Worm (Caenorhabditis elegans) whole organism, L4 larva: ENCODE measurements around the gene mtch-1.

Source experiments
- D1046.2 ChIP-seq: fragments of 200-800 bp; sonication (Bioruptor generic); IDR thresholded peaks from 2 replicates; pipeline ENCODE4 v1.3.6; 2022; ENCODE audit warnings: missing genetic modification characterization, missing compliant biosample characterization
- F26F4.8 ChIP-seq: fragments of 200-800 bp; sonication (Bioruptor generic); conservative IDR thresholded peaks from 2 replicates; pipeline ENCODE4 v1.3.6; 2022; ENCODE audit warnings: missing genetic modification characterization, missing compliant biosample characterization
- T20F7.1 ChIP-seq: fragments of 200-800 bp; sonication (Bioruptor generic); optimal IDR thresholded peaks from 2 replicates; lab custom pipeline; 2018; ENCODE audit warnings: mild to moderate bottlenecking, missing genetic modification characterization, missing compliant biosample characterization
- Y75B8A.6 ChIP-seq: fragments of 200-800 bp; sonication (Bioruptor generic); IDR thresholded peaks from 2 replicates; pipeline ENCODE4 v1.3.6; 2022; ENCODE audit warnings: missing genetic modification reagents, missing genetic modification characterization, missing compliant biosample characterization
- ZK546.5 ChIP-seq, 2 experiments: sonication (generic microtip); optimal IDR thresholded peaks; 2 replicates each; lab custom pipeline; 2017; ENCODE audit warnings: missing biosample characterization in 2 of 2, missing genetic modification characterization in 2 of 2
- aha-1 ChIP-seq: fragments of 150-350 bp; peaks from one replicate; lab custom pipeline; 2014; ENCODE audit warnings: missing biosample characterization, missing genetic modification characterization
- ama-1 ChIP-seq: fragments of 150-350 bp; optimal IDR thresholded peaks from 2 replicates; lab custom pipeline; 2014; ENCODE audit warnings: inconsistent platforms, mixed read lengths
- arid-1 ChIP-seq: fragments of 200-800 bp; sonication (Bioruptor generic); conservative IDR thresholded peaks from 2 replicates; pipeline ENCODE4 v1.3.6; 2022; ENCODE audit warnings: missing genetic modification reagents, missing genetic modification characterization, missing compliant biosample characterization
- ceh-28 ChIP-seq: fragments of 150-350 bp; optimal IDR thresholded peaks from 2 replicates; lab custom pipeline; 2014; ENCODE audit warnings: missing biosample characterization, missing genetic modification reagents, missing genetic modification characterization
- ceh-32 ChIP-seq: sonication (generic microtip); optimal IDR thresholded peaks from 2 replicates; lab custom pipeline; 2016; ENCODE audit warnings: mild to moderate bottlenecking, missing genetic modification characterization, missing compliant biosample characterization; ENCODE audit not compliant: poor library complexity
- ceh-82 ChIP-seq: sonication (generic microtip); optimal IDR thresholded peaks from 2 replicates; lab custom pipeline; 2017; ENCODE audit warnings: missing biosample characterization, missing genetic modification characterization
- ctbp-1 ChIP-seq: fragments of 200-800 bp; sonication (Bioruptor generic); IDR thresholded peaks from 2 replicates; pipeline ENCODE4 v1.3.6; 2022; ENCODE audit warnings: missing genetic modification reagents, missing genetic modification characterization, missing compliant biosample characterization
- daf-16 ChIP-seq, 3 experiments: sonication (generic microtip); optimal IDR thresholded peaks; 2 replicates each; lab custom pipeline; 2016 to 2017; ENCODE audit warnings: missing genetic modification characterization in 3 of 3, missing genetic modification reagents in 3 of 3, mild to moderate bottlenecking in 2 of 3, missing compliant biosample characterization in 2 of 3, missing biosample characterization in 1 of 3, moderate library complexity in 1 of 3
- dmd-6 ChIP-seq: fragments of 200-800 bp; sonication (Bioruptor generic); IDR thresholded peaks from 2 replicates; pipeline ENCODE4 v1.3.6; 2022; ENCODE audit warnings: missing genetic modification reagents, missing genetic modification characterization, missing compliant biosample characterization
- dpl-1 ChIP-seq: fragments of 150-350 bp; optimal IDR thresholded peaks from 2 replicates; lab custom pipeline; 2014; ENCODE audit warnings: missing biosample characterization, missing genetic modification reagents, missing genetic modification characterization
- dve-1 ChIP-seq: sonication (generic microtip); optimal IDR thresholded peaks from 2 replicates; lab custom pipeline; 2017; ENCODE audit warnings: antibody characterized with exemption, mild to moderate bottlenecking, missing genetic modification characterization, missing compliant biosample characterization; ENCODE audit not compliant: insufficient read depth
- fkh-10 ChIP-seq: fragments of 150-350 bp; optimal IDR thresholded peaks from 2 replicates; lab custom pipeline; 2014; ENCODE audit warnings: missing biosample characterization, missing genetic modification reagents, missing genetic modification characterization
- hlh-11 ChIP-seq: fragments of 200-800 bp; sonication (Bioruptor generic); optimal IDR thresholded peaks from 2 replicates; lab custom pipeline; 2018; ENCODE audit warnings: mild to moderate bottlenecking, missing genetic modification characterization, missing compliant biosample characterization
- hlh-30 ChIP-seq: sonication (generic microtip); optimal IDR thresholded peaks from 2 replicates; lab custom pipeline; 2017; ENCODE audit warnings: antibody characterized with exemption, mild to moderate bottlenecking, missing genetic modification characterization, missing compliant biosample characterization; ENCODE audit not compliant: insufficient read depth
- hmg-1.1 ChIP-seq: fragments of 200-800 bp; sonication (Bioruptor generic); IDR thresholded peaks from 2 replicates; pipeline ENCODE4 v1.3.6; 2022; ENCODE audit warnings: missing genetic modification reagents, missing genetic modification characterization, missing compliant biosample characterization
- lin-29 ChIP-seq: fragments of 200-800 bp; sonication (Bioruptor generic); IDR thresholded peaks from 2 replicates; pipeline ENCODE4 v1.3.6; 2022; ENCODE audit warnings: missing genetic modification reagents, missing genetic modification characterization, missing compliant biosample characterization
- lin-38 ChIP-seq: fragments of 200-800 bp; sonication (Bioruptor generic); IDR thresholded peaks from 2 replicates; pipeline ENCODE4 v1.3.6; 2022; ENCODE audit warnings: missing genetic modification reagents, missing genetic modification characterization, missing compliant biosample characterization
- madf-5 ChIP-seq, 2 experiments: fragments of 200-800 bp; sonication (Bioruptor generic); IDR thresholded peaks; 2 replicates each; pipeline ENCODE4 v1.3.6; 2022; ENCODE audit warnings: missing compliant biosample characterization in 2 of 2, missing genetic modification characterization in 2 of 2
- mdl-1 ChIP-seq, 2 experiments: fragments of 150-350 bp in 1 of 2; sonication (generic microtip) in 1 of 2; optimal IDR thresholded peaks; 2 replicates each; lab custom pipeline; 2014 to 2017; ENCODE audit warnings: missing biosample characterization in 2 of 2, missing genetic modification characterization in 2 of 2
- mxl-3 ChIP-seq: fragments of 200-800 bp; sonication (Bioruptor generic); optimal IDR thresholded peaks from 2 replicates; lab custom pipeline; 2018; ENCODE audit warnings: mild to moderate bottlenecking, missing genetic modification characterization, missing compliant biosample characterization
- nhr-28 ChIP-seq: fragments of 150-350 bp; optimal IDR thresholded peaks from 2 replicates; lab custom pipeline; 2014; ENCODE audit warnings: missing biosample characterization, missing genetic modification characterization
- nhr-48 ChIP-seq: sonication (generic microtip); optimal IDR thresholded peaks from 2 replicates; lab custom pipeline; 2016; ENCODE audit warnings: mild to moderate bottlenecking, missing genetic modification characterization, missing compliant biosample characterization
- nhr-77 ChIP-seq: fragments of 150-350 bp; optimal IDR thresholded peaks from 2 replicates; lab custom pipeline; 2014; ENCODE audit warnings: missing biosample characterization, missing genetic modification characterization
- rbr-2 ChIP-seq: sonication (generic microtip); optimal IDR thresholded peaks from 2 replicates; lab custom pipeline; 2016; ENCODE audit warnings: missing genotype, missing genetic modification characterization, missing compliant biosample characterization
- saeg-2 ChIP-seq: fragments of 200-800 bp; sonication (Bioruptor generic); IDR thresholded peaks from 2 replicates; pipeline ENCODE4 v1.3.6; 2022; ENCODE audit warnings: missing genetic modification reagents, missing genetic modification characterization, missing compliant biosample characterization
- sdz-12 ChIP-seq: fragments of 200-800 bp; sonication (Bioruptor generic); optimal IDR thresholded peaks from 2 replicates; lab custom pipeline; 2018; ENCODE audit warnings: mild to moderate bottlenecking, missing genetic modification characterization, missing compliant biosample characterization
- set-16 ChIP-seq: fragments of 200-800 bp; sonication (Bioruptor generic); IDR thresholded peaks from 2 replicates; pipeline ENCODE4 v1.3.6; 2022; ENCODE audit warnings: missing genetic modification reagents, missing genetic modification characterization, missing compliant biosample characterization
- unc-62 ChIP-seq, 3 experiments: fragments of 150-350 bp in 1 of 3; sonication (generic microtip); optimal IDR thresholded peaks in 2 of 3; peaks in 1 of 3; 1 replicate in 1 of 3; 2 replicates in 2 of 3; lab custom pipeline; 2014 to 2017; ENCODE audit warnings: missing biosample characterization in 3 of 3, missing genetic modification characterization in 3 of 3, missing genetic modification reagents in 3 of 3, missing genotype in 1 of 3
- zfp-2 ChIP-seq: sonication (generic microtip); optimal IDR thresholded peaks from 2 replicates; lab custom pipeline; 2016; ENCODE audit warnings: mild to moderate bottlenecking, missing genetic modification characterization, missing compliant biosample characterization
- ztf-7 ChIP-seq: fragments of 150-350 bp; optimal IDR thresholded peaks from 2 replicates; lab custom pipeline; 2014; ENCODE audit warnings: missing biosample characterization, missing genetic modification characterization

mtch-1 gene

DNA sequence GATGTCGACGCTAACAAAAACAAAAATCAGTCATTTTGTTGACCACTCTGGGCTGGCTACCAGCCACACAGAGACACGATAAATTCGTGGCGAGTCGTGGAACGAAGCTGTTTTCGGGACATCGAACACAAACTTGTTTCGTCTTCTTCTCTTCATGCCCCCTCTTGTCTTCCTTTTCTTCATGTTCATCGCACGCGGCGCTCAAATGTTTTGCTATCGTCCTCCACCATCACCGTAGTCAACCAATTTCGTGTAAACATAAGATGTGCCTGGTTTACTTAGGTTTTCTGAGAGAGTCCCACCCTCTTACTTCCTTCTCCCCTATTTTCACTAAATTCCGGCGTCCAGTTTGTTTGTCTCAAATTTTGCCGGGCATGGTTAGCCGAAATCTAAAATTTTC, 16.4 kb upstream of the mtch-1 start:
- TF ChIP-seq mxl-3 (GFP tag; lab: Kevin White, UChicago) (peak; percentile 48), unc-62 (GFP tag; optimal IDR thresholded peaks at IDR 0.05 in 1 of 2; lab: Kevin White, UChicago) (peak in 1 of 2 experiments; percentile 57), unc-62 (tag; optimal IDR thresholded peaks at IDR 0.05; lab: Kevin White, UChicago) (no peak), daf-16 (GFP tag; optimal IDR thresholded peaks at IDR 0.05; lab: Kevin White, UChicago) (peak in 1 of 2 experiments; percentile 29), daf-16 (tag; optimal IDR thresholded peaks at IDR 0.05; lab: Kevin White, UChicago) (peak; percentile 13), mdl-1 (tag; optimal IDR thresholded peaks at IDR 0.05; lab: Kevin White, UChicago) (peak in 1 of 2 experiments; percentile 60), ceh-82 (no peak), ama-1 (no peak), lin-38 (no peak), saeg-2 (GFP tag; lab: Robert Waterston, UW) (no peak), set-16 (GFP tag; lab: Robert Waterston, UW) (no peak), lin-29 (GFP tag; lab: Robert Waterston, UW) (no peak), hlh-11 (peak; percentile 35), Y75B8A.6 (no peak), nhr-48 (tag; lab: Kevin White, UChicago) (no peak), madf-5 (GFP tag; IDR thresholded peaks at IDR 0.05; lab: Robert Waterston, UW) (no peak), ztf-7 (tag; lab: Kevin White, UChicago) (no peak), rbr-2 (peak; percentile 27), ctbp-1 (GFP tag; lab: Robert Waterston, UW) (0 out of 2 replicates have a peak, but pooled peaks have one; percentile 44), nhr-77 (tag; lab: Kevin White, UChicago) (no peak), zfp-2 (tag; lab: Kevin White, UChicago) (no peak), aha-1 (tag; lab: Kevin White, UChicago) (peak; percentile 45)

DNA sequence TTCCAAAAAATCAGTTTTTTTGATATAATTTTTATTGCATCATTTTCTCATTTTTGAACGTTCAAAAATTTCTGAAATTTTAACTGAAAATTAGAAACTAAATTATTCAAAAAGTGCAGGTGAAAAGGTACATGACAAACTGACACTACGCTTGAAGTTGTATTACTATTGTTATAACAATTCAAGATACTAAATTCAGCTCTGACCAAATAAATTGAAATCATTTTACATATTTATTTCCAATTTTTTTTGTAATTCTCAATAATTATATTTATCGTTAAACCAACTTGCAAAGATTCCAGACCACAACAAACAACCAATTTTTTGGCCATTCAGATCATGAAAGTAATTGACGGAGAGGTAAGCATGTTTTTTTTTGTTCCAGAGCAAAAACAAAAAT, 11.5 kb upstream of the mtch-1 start, which contains the start of gene sre-3:
sre-3 (plus strand) TSS at position 301 of the 400 bp plus-strand sequence.
- TF ChIP-seq arid-1 (GFP tag; lab: Robert Waterston, UW), result no peak
- no peak for TF ChIP-seq ceh-28 (tag; lab: Kevin White, UChicago)
- no peak for TF ChIP-seq unc-62 (GFP tag; optimal IDR thresholded peaks at IDR 0.05 in 1 of 2; lab: Kevin White, UChicago)
- no peak for TF ChIP-seq unc-62 (tag; optimal IDR thresholded peaks at IDR 0.05; lab: Kevin White, UChicago)
- TF ChIP-seq Y75B8A.6, result no peak
- no peak for TF ChIP-seq D1046.2 (GFP tag; lab: Robert Waterston, UW)
- TF ChIP-seq dpl-1 (GFP tag; lab: Kevin White, UChicago), result no peak
- TF ChIP-seq aha-1 (tag; lab: Kevin White, UChicago), result peak; percentile 1

DNA sequence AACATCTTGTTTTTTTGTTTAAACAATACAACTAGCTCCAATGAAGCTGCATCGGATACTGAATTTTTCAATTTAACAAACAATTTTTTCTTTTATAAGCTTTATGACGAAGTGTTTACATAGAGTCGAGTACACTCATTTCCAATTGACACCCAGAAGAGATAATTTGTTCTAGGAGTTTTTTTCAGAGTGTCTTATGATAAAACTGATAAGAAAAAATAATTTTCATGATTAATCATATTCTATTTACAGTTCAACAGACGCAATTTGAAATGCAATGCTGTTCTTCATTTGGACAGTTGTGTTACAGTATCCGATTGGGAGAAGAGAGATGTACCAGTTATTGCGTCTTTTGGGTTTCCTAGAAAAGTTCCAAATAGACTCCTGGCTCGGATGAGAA, 8.0 kb upstream of the mtch-1 start:
- TF ChIP-seq hlh-11 (peak; percentile 58), T20F7.1 (GFP tag; lab: Kevin White, UChicago) (peak; percentile 26), ctbp-1 (GFP tag; lab: Robert Waterston, UW) (no peak), ZK546.5 (tag; optimal IDR thresholded peaks at IDR 0.05; lab: Kevin White, UChicago) (no peak), hmg-1.1 (GFP tag; lab: Robert Waterston, UW) (no peak), rbr-2 (no peak), ceh-82 (no peak), daf-16 (GFP tag; optimal IDR thresholded peaks at IDR 0.05; lab: Kevin White, UChicago) (no peak), daf-16 (tag; optimal IDR thresholded peaks at IDR 0.05; lab: Kevin White, UChicago) (peak; percentile 91), hlh-30 (peak; percentile 11), F26F4.8 (GFP tag; lab: Robert Waterston, UW) (no peak), dve-1 (peak; percentile 71), nhr-28 (tag; lab: Kevin White, UChicago) (peak; percentile 15), sdz-12 (GFP tag; lab: Kevin White, UChicago) (no peak), dmd-6 (GFP tag; lab: Robert Waterston, UW) (peak; percentile 77), madf-5 (GFP tag; IDR thresholded peaks at IDR 0.05; lab: Robert Waterston, UW) (no peak), mdl-1 (tag; optimal IDR thresholded peaks at IDR 0.05; lab: Kevin White, UChicago) (no peak), fkh-10 (GFP tag; lab: Kevin White, UChicago) (no peak), arid-1 (GFP tag; lab: Robert Waterston, UW) (no peak), ceh-32 (tag; lab: Kevin White, UChicago) (no peak)
